Worm (Caenorhabditis elegans): ENCODE results near the gene unc-30.
A peak's percentile ranks its signal among the peaks of the same experiment; 100 is the strongest.

Gene unc-30

DNA sequence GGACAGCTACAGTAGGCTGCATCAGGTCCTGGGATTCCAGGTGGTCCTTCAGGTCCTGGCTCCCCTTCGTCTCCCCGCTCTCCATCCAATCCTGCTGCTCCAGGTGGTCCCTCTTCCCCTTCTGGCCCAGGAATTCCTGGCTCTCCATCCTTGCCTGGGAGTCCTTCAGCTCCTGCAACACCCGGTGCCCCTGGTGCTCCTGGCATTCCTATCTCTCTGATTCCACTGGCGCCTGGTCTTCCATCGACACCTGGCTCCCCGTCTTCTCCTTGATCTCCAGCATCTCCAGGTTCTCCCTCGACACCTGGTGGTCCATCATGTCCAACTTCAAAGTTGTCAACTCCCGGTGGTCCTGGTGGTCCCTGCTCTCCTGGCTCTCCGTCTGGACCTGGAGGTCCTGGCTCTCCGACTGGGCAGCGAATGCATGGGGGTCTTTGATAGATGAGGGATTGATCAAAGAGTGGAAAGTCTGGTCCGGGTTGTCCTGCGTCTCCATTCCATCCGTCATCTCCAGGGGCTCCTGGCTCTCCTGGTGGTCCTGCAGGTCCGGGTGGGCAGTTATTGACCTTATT, 29.0 kb upstream of the unc-30 start:
- no peak for TF ChIP-seq hlh-30 (tag; optimal IDR thresholded peaks at IDR 0.05; ENCODE audit: insufficient read depth)
- peak; percentile 21 for TF ChIP-seq hlh-6 (tag; optimal IDR thresholded peaks at IDR 0.05)
- TF ChIP-seq C08G9.2 (tag; optimal IDR thresholded peaks at IDR 0.05): peak; percentile 35

DNA sequence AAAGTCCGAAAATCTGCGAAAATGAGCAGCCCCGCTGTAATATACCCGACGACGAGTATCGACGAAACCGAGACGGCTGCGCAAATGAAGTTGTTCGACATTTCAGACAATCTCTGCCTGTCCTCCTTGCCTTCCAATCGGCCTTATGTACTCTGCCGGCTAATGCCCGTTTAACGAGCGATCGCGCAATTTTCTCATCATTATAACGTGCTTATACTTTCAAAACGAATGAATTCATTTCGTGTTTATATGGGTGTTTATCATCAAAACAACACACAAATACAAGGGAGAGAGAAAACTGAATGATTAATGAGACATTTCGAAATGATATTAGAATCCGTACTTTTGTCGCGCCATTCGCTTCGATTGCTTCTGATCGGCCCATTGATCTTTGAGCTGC, 27.8 kb upstream of the unc-30 start, which contains the start of gene col-132:
Gene col-132, minus strand, starts transcription at position 101 of the 400 bp plus-strand sequence.
- TF ChIP-seq C08G9.2 (tag; optimal IDR thresholded peaks at IDR 0.05): no peak
- no peak for TF ChIP-seq madf-2 (tag; optimal IDR thresholded peaks at IDR 0.05)
- no peak for TF ChIP-seq ceh-48 (tag; optimal IDR thresholded peaks at IDR 0.05)
- no peak for TF ChIP-seq pax-1 (tag; optimal IDR thresholded peaks at IDR 0.05)
- no peak for TF ChIP-seq pha-2 (tag; optimal IDR thresholded peaks at IDR 0.05)
- TF ChIP-seq hlh-8 (tag; optimal IDR thresholded peaks at IDR 0.05): no peak
- no peak for TF ChIP-seq ztf-16 (tag; optimal IDR thresholded peaks at IDR 0.05)
- no peak for TF ChIP-seq fkh-6 (tag; optimal IDR thresholded peaks at IDR 0.05)
- TF ChIP-seq Y22D7AL.16 (tag; optimal IDR thresholded peaks at IDR 0.05): no peak
- no peak for TF ChIP-seq elt-2 (tag; optimal IDR thresholded peaks at IDR 0.05)
- TF ChIP-seq ama-1 (optimal IDR thresholded peaks at IDR 0.05): no peak
- TF ChIP-seq ceh-19 (GFP tag; optimal IDR thresholded peaks at IDR 0.05): no peak

ce11 chrIV:13093677-13094076, 25.1 kb upstream of the unc-30 start, which contains the start of the genes prcc-1 and C39E9.12:
prcc-1 (minus strand) TSS chrIV:13093795.
C39E9.12 (plus strand) TSS chrIV:13094007.
- TF ChIP-seq pag-3 (tag; optimal IDR thresholded peaks at IDR 0.05; ENCODE audit: borderline replicate concordance) (no peak), sox-4 (tag; optimal IDR thresholded peaks at IDR 0.05) (no peak), che-1 (tag; optimal IDR thresholded peaks at IDR 0.05) (no peak), ceh-18 (tag; optimal IDR thresholded peaks at IDR 0.05) (peak; percentile 1), unc-42 (tag; optimal IDR thresholded peaks at IDR 0.05) (peak; percentile 43), ceh-31 (tag; optimal IDR thresholded peaks at IDR 0.05) (peak; percentile 33), eyg-1 (tag; optimal IDR thresholded peaks at IDR 0.05) (no peak), C08G9.2 (tag; optimal IDR thresholded peaks at IDR 0.05) (no peak), ceh-30 (tag; optimal IDR thresholded peaks at IDR 0.05) (no peak), ref-2 (tag; optimal IDR thresholded peaks at IDR 0.05) (no peak), ceh-22 (tag; optimal IDR thresholded peaks at IDR 0.05) (no peak), ceh-48 (tag; optimal IDR thresholded peaks at IDR 0.05) (peak; percentile 65), nfya-1 (tag; optimal IDR thresholded peaks at IDR 0.05) (peak; percentile 61), fax-1 (tag; optimal IDR thresholded peaks at IDR 0.05) (peak; percentile 22)

ce11 chrIV:13095462-13095861, 23.3 kb upstream of the unc-30 start, which contains the start of gene rfc-3:
rfc-3 (plus strand) TSS chrIV:13095762.
- TF ChIP-seq ceh-31 (tag; optimal IDR thresholded peaks at IDR 0.05) (no peak), fkh-6 (tag; optimal IDR thresholded peaks at IDR 0.05) (no peak), ceh-22 (tag; optimal IDR thresholded peaks at IDR 0.05) (no peak), rnt-1 (tag; optimal IDR thresholded peaks at IDR 0.05) (no peak), dmd-4 (tag; optimal IDR thresholded peaks at IDR 0.05; ENCODE audit: borderline replicate concordance) (no peak), ref-2 (tag; optimal IDR thresholded peaks at IDR 0.05) (no peak), nhr-11 (tag; optimal IDR thresholded peaks at IDR 0.05) (no peak), tbx-7 (tag; optimal IDR thresholded peaks at IDR 0.05) (no peak)

ce11 chrIV:13096778-13097177, 22.0 kb upstream of the unc-30 start:
- TF ChIP-seq unc-42 (tag; optimal IDR thresholded peaks at IDR 0.05): no peak
- no peak for TF ChIP-seq npax-4 (tag; optimal IDR thresholded peaks at IDR 0.05)
- TF ChIP-seq elt-4 (tag; optimal IDR thresholded peaks at IDR 0.05): no peak
- no peak for TF ChIP-seq unc-86 (tag; optimal IDR thresholded peaks at IDR 0.05)
- TF ChIP-seq zip-5 (tag; optimal IDR thresholded peaks at IDR 0.05): no peak
- no peak for TF ChIP-seq fax-1 (tag; optimal IDR thresholded peaks at IDR 0.05)
- no peak for TF ChIP-seq K09A11.1 (tag; optimal IDR thresholded peaks at IDR 0.05; ENCODE audit: insufficient read depth)
- no peak for TF ChIP-seq pqm-1 (tag; optimal IDR thresholded peaks at IDR 0.05)
- TF ChIP-seq ahr-1 (tag; optimal IDR thresholded peaks at IDR 0.05): no peak
- no peak for TF ChIP-seq lim-6 (tag; optimal IDR thresholded peaks at IDR 0.05)
- no peak for TF ChIP-seq ceh-45 (GFP tag; IDR thresholded peaks at IDR 0.05)
- no peak for TF ChIP-seq nfya-1 (tag; optimal IDR thresholded peaks at IDR 0.05)
- no peak for TF ChIP-seq unc-3 (GFP tag; conservative IDR thresholded peaks at IDR 0.05)
- TF ChIP-seq unc-3 (tag; optimal IDR thresholded peaks at IDR 0.05): no peak
- no peak for TF ChIP-seq odd-2 (tag; optimal IDR thresholded peaks at IDR 0.05)
- TF ChIP-seq ets-4 (tag; optimal IDR thresholded peaks at IDR 0.05): no peak
- TF ChIP-seq fkh-6 (tag; optimal IDR thresholded peaks at IDR 0.05): no peak
- TF ChIP-seq ceh-31 (tag; optimal IDR thresholded peaks at IDR 0.05): no peak
- TF ChIP-seq lin-11 (tag; optimal IDR thresholded peaks at IDR 0.05): no peak
- no peak for TF ChIP-seq ceh-22 (tag; optimal IDR thresholded peaks at IDR 0.05)
- TF ChIP-seq hlh-13 (GFP tag; optimal IDR thresholded peaks at IDR 0.05): no peak

Measured in whole organism, late embryonic.